Fruit fly (Drosophila melanogaster): Measurements from ENCODE around the gene CG11349.

dm6 chr3L:4519417-4519931 is 46.6 kb downstream of the CG11349 start:
- TF ChIP-seq CG42726 (GFP tag; IDR thresholded peaks at IDR 0.05; ENCODE audit: partially characterized antibody) = no peak
- no peak for TF ChIP-seq HLH54F (GFP tag; optimal IDR thresholded peaks at IDR 0.05)
- no peak for TF ChIP-seq knrl (GFP tag; IDR thresholded peaks at IDR 0.05; ENCODE audit: partially characterized antibody)
- no peak for TF ChIP-seq CG11504 (tag; optimal IDR thresholded peaks at IDR 0.05)
- no peak for TF ChIP-seq Dfd (GFP tag; optimal IDR thresholded peaks at IDR 0.05)
